Worm (Caenorhabditis elegans) whole organism, young adult: ENCODE measurements around the gene srlf-11.

Source experiments
- B0261.1 ChIP-seq: sonication (generic microtip); optimal IDR thresholded peaks from 2 replicates; lab custom pipeline; 2016; ENCODE audit warnings: mild to moderate bottlenecking, missing genetic modification characterization, moderate library complexity, missing compliant biosample characterization
- C06A6.2 ChIP-seq: fragments of 200-800 bp; sonication (Bioruptor generic); conservative IDR thresholded peaks from 2 replicates; pipeline ENCODE4 v1.3.6; 2022; ENCODE audit warnings: missing genetic modification characterization, missing compliant biosample characterization
- F22D6.2 ChIP-seq: sonication (generic microtip); optimal IDR thresholded peaks from 2 replicates; lab custom pipeline; 2016; ENCODE audit warnings: mild to moderate bottlenecking, missing genetic modification characterization, missing compliant biosample characterization
- F33H1.4 ChIP-seq: fragments of 200-800 bp; sonication (Bioruptor generic); IDR thresholded peaks from 2 replicates; pipeline ENCODE4 v1.3.6; 2022; ENCODE audit warnings: missing genetic modification reagents, missing genetic modification characterization, missing compliant biosample characterization
- F37B4.10 ChIP-seq: fragments of 200-800 bp; sonication (Bioruptor generic); IDR thresholded peaks from 2 replicates; pipeline ENCODE4 v1.3.6; 2022; ENCODE audit warnings: missing genetic modification characterization, missing compliant biosample characterization
- F49E8.2 ChIP-seq: sonication (generic microtip); optimal IDR thresholded peaks from 3 replicates; lab custom pipeline; 2017; ENCODE audit warnings: missing genetic modification characterization, mild to moderate bottlenecking, missing compliant biosample characterization, antibody characterized with exemption, moderate library complexity; ENCODE audit not compliant: insufficient read depth
- F52B5.7 ChIP-seq: sonication (generic microtip); optimal IDR thresholded peaks from 2 replicates; lab custom pipeline; 2016; ENCODE audit warnings: mild to moderate bottlenecking, missing genetic modification characterization, missing compliant biosample characterization
- F57C9.4 ChIP-seq: sonication (generic microtip); optimal IDR thresholded peaks from 2 replicates; lab custom pipeline; 2017; ENCODE audit warnings: mild to moderate bottlenecking, missing genetic modification characterization, missing compliant biosample characterization
- K12H6.12 ChIP-seq: fragments of 200-800 bp; sonication (Bioruptor generic); optimal IDR thresholded peaks from 2 replicates; lab custom pipeline; 2018; ENCODE audit warnings: mild to moderate bottlenecking, missing genetic modification characterization, missing compliant biosample characterization
- T07F8.4 ChIP-seq: sonication (generic microtip); optimal IDR thresholded peaks from 2 replicates; lab custom pipeline; 2016; ENCODE audit warnings: mild to moderate bottlenecking, missing genetic modification characterization, moderate library complexity, missing compliant biosample characterization
- Y56A3A.18 ChIP-seq: fragments of 200-800 bp; sonication (Bioruptor generic); IDR thresholded peaks from 2 replicates; pipeline ENCODE4 v1.3.6; 2022; ENCODE audit warnings: missing genetic modification reagents, missing genetic modification characterization, missing compliant biosample characterization
- Y67H2A.10 ChIP-seq: fragments of 200-800 bp; sonication (Bioruptor generic); conservative IDR thresholded peaks from 2 replicates; pipeline ENCODE4 v1.3.6; 2022; ENCODE audit warnings: missing genetic modification reagents, missing genetic modification characterization, missing compliant biosample characterization
- Y79H2A.3 ChIP-seq: fragments of 200-800 bp; sonication (Bioruptor generic); conservative IDR thresholded peaks from 2 replicates; pipeline ENCODE4 v1.3.6; 2022; ENCODE audit warnings: missing genetic modification reagents, missing genetic modification characterization, missing compliant biosample characterization
- Y95B8A.8 ChIP-seq: fragments of 200-800 bp; sonication (Bioruptor generic); IDR thresholded peaks from 2 replicates; pipeline ENCODE4 v1.3.6; 2022; ENCODE audit warnings: missing genetic modification reagents, missing genetic modification characterization, missing compliant biosample characterization
- ZK185.1 ChIP-seq: sonication (generic microtip); optimal IDR thresholded peaks from 2 replicates; lab custom pipeline; 2016; ENCODE audit warnings: mild to moderate bottlenecking, missing genetic modification characterization, missing compliant biosample characterization; ENCODE audit not compliant: poor library complexity, severe bottlenecking
- aptf-2 ChIP-seq: fragments of 200-800 bp; sonication (Bioruptor generic); conservative IDR thresholded peaks from 2 replicates; pipeline ENCODE4 v1.3.6; 2022; ENCODE audit warnings: missing genetic modification reagents, missing genetic modification characterization, missing compliant biosample characterization
- bed-1 ChIP-seq: fragments of 200-800 bp; sonication (Bioruptor generic); IDR thresholded peaks from 2 replicates; pipeline ENCODE4 v1.3.6; 2022; ENCODE audit warnings: missing genetic modification reagents, missing genetic modification characterization, missing compliant biosample characterization
- bed-2 ChIP-seq: fragments of 200-800 bp; sonication (Bioruptor generic); IDR thresholded peaks from 2 replicates; pipeline ENCODE4 v1.3.6; 2022; ENCODE audit warnings: missing genetic modification reagents, missing genetic modification characterization, missing compliant biosample characterization
- cebp-2 ChIP-seq: fragments of 200-800 bp; sonication (Bioruptor generic); IDR thresholded peaks from 2 replicates; pipeline ENCODE4 v1.3.6; 2022; ENCODE audit warnings: missing genetic modification characterization, missing compliant biosample characterization
- ceh-79 ChIP-seq: sonication (generic microtip); optimal IDR thresholded peaks from 2 replicates; lab custom pipeline; 2017; ENCODE audit warnings: mild to moderate bottlenecking, missing genetic modification characterization, missing compliant biosample characterization
- ceh-91 ChIP-seq: fragments of 200-800 bp; sonication (Bioruptor generic); IDR thresholded peaks from 2 replicates; pipeline ENCODE4 v1.3.6; 2022; ENCODE audit warnings: missing genetic modification reagents, missing genetic modification characterization, missing compliant biosample characterization
- egrh-3 ChIP-seq: fragments of 200-800 bp; sonication (Bioruptor generic); IDR thresholded peaks from 2 replicates; pipeline ENCODE4 v1.3.6; 2022; ENCODE audit warnings: missing genetic modification reagents, missing genetic modification characterization, missing compliant biosample characterization
- ekl-4 ChIP-seq: fragments of 200-800 bp; sonication (Bioruptor generic); IDR thresholded peaks from 2 replicates; pipeline ENCODE4 v1.3.6; 2022; ENCODE audit warnings: missing genetic modification reagents, missing genetic modification characterization, missing compliant biosample characterization
- fkh-3 ChIP-seq: sonication (generic microtip); optimal IDR thresholded peaks from 2 replicates; lab custom pipeline; 2016; ENCODE audit warnings: mild to moderate bottlenecking, missing genetic modification characterization, missing compliant biosample characterization
- hmg-20 ChIP-seq: fragments of 200-800 bp; sonication (Bioruptor generic); IDR thresholded peaks from 2 replicates; pipeline ENCODE4 v1.3.6; 2022; ENCODE audit warnings: missing genetic modification reagents, missing genetic modification characterization, missing compliant biosample characterization
- lin-54 ChIP-seq: fragments of 200-800 bp; sonication (Bioruptor generic); optimal IDR thresholded peaks from 2 replicates; lab custom pipeline; 2018; ENCODE audit warnings: mild to moderate bottlenecking, missing genetic modification characterization, missing compliant biosample characterization
- lir-1 ChIP-seq: fragments of 200-800 bp; sonication (Bioruptor generic); conservative IDR thresholded peaks from 2 replicates; pipeline ENCODE4 v1.3.6; 2022; ENCODE audit warnings: missing genetic modification reagents, missing genetic modification characterization, missing compliant biosample characterization
- madf-3 ChIP-seq: fragments of 200-800 bp; sonication (Bioruptor generic); IDR thresholded peaks from 2 replicates; pipeline ENCODE4 v1.3.6; 2022; ENCODE audit warnings: missing genetic modification reagents, missing genetic modification characterization, missing compliant biosample characterization
- mel-28 ChIP-seq: sonication (generic microtip); optimal IDR thresholded peaks from 2 replicates; lab custom pipeline; 2016; ENCODE audit warnings: borderline replicate concordance, mild to moderate bottlenecking, missing genetic modification characterization, missing compliant biosample characterization
- nfya-1 ChIP-seq: sonication (generic microtip); optimal IDR thresholded peaks from 2 replicates; lab custom pipeline; 2017; ENCODE audit warnings: antibody characterized with exemption, missing compliant biosample characterization, missing genetic modification characterization, borderline replicate concordance; ENCODE audit not compliant: insufficient read depth
- nhr-179 ChIP-seq: sonication (generic microtip); optimal IDR thresholded peaks from 2 replicates; lab custom pipeline; 2016; ENCODE audit warnings: mild to moderate bottlenecking, missing genetic modification characterization, missing compliant biosample characterization
- nhr-27 ChIP-seq: fragments of 200-800 bp; sonication (Bioruptor generic); optimal IDR thresholded peaks from 2 replicates; lab custom pipeline; 2018; ENCODE audit warnings: mild to moderate bottlenecking, missing genetic modification characterization, moderate library complexity, missing compliant biosample characterization
- nhr-80 ChIP-seq: sonication (generic microtip); optimal IDR thresholded peaks from 2 replicates; lab custom pipeline; 2016; ENCODE audit warnings: missing genetic modification characterization, missing compliant biosample characterization
- nhr-90 ChIP-seq: sonication (generic microtip); optimal IDR thresholded peaks from 2 replicates; lab custom pipeline; 2016; ENCODE audit warnings: missing genotype, mild to moderate bottlenecking, missing genetic modification characterization, missing compliant biosample characterization
- somi-1 ChIP-seq: fragments of 200-800 bp; sonication (Bioruptor generic); optimal IDR thresholded peaks from 2 replicates; lab custom pipeline; 2018; ENCODE audit warnings: mild to moderate bottlenecking, missing genetic modification characterization, missing compliant biosample characterization
- xnd-1 ChIP-seq: sonication (generic microtip); optimal IDR thresholded peaks from 2 replicates; lab custom pipeline; 2016; ENCODE audit warnings: missing genotype, missing genetic modification reagents, missing genetic modification characterization, missing compliant biosample characterization
- zfh-2 ChIP-seq: fragments of 200-800 bp; sonication (Bioruptor generic); conservative IDR thresholded peaks from 2 replicates; pipeline ENCODE4 v1.3.6; 2022; ENCODE audit warnings: missing genetic modification reagents, missing genetic modification characterization, missing compliant biosample characterization
- ztf-26 ChIP-seq: sonication (generic microtip); optimal IDR thresholded peaks from 2 replicates; lab custom pipeline; 2017; ENCODE audit warnings: missing genetic modification characterization, missing compliant biosample characterization

Gene srlf-11

ce11 chrIV:10874527-10874926, 11.3 kb downstream of the srlf-11 start, which contains the start of gene F13E9.12:
Gene F13E9.12 (minus strand): TSS chrIV:10874627.
- TF ChIP-seq mel-28 (no peak), lir-1 (GFP tag; lab: Robert Waterston, UW) (no peak), bed-2 (GFP tag; lab: Robert Waterston, UW) (no peak), Y56A3A.18 (GFP tag; lab: Robert Waterston, UW) (no peak), ZK185.1 (tag; lab: Kevin White, UChicago) (no peak), ceh-79 (tag; lab: Kevin White, UChicago) (no peak), Y95B8A.8 (GFP tag; lab: Robert Waterston, UW) (no peak), xnd-1 (tag; lab: Kevin White, UChicago) (no peak), F33H1.4 (no peak), bed-1 (no peak), T07F8.4 (no peak), Y79H2A.3 (GFP tag; lab: Robert Waterston, UW) (no peak), F52B5.7 (no peak), nhr-27 (tag; lab: Kevin White, UChicago) (no peak), cebp-2 (no peak), somi-1 (GFP tag; lab: Kevin White, UChicago) (no peak), nfya-1 (no peak)
- TF ChIP-seq, all 124 proteins: peak for 0

DNA sequence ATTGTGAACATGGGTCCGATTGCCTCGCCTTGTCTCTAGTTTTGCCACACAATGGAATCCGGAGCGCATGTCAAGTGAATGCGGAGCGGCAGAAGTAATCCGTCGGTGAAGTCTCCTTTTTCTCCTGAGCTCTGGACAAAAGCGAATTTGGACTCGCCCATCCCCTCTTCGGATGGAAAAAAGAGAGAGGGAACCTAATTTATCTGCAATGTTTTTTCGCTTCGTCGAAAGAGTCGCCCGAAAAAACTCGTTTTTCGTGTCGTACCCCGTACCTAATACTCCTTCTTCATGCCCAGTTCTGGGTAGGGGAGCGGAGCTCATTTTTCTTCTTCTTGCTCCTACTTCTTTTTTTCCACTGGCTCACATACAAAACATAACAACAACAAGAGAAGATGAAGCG, 15.7 kb downstream of the srlf-11 start:
- TF ChIP-seq bed-1 = no peak
- TF ChIP-seq F57C9.4 (tag; lab: Kevin White, UChicago) = no peak
- TF ChIP-seq F22D6.2 (tag; lab: Kevin White, UChicago) = no peak
- TF ChIP-seq ceh-91 (GFP tag; lab: Robert Waterston, UW) = no peak
- no peak for TF ChIP-seq Y67H2A.10 (GFP tag; lab: Robert Waterston, UW)
- no peak for TF ChIP-seq lin-54 (GFP tag; lab: Kevin White, UChicago)
- no peak for TF ChIP-seq fkh-3 (tag; lab: Kevin White, UChicago)
- no peak for TF ChIP-seq F33H1.4
- no peak for TF ChIP-seq aptf-2
- no peak for TF ChIP-seq zfh-2 (GFP tag; lab: Robert Waterston, UW)
- no peak for TF ChIP-seq egrh-3
- TF ChIP-seq hmg-20 (GFP tag; lab: Robert Waterston, UW) = no peak
- no peak for TF ChIP-seq nhr-179
- no peak for TF ChIP-seq nhr-90 (tag; lab: Kevin White, UChicago)
- TF ChIP-seq, all 124 proteins: peak for 0

DNA sequence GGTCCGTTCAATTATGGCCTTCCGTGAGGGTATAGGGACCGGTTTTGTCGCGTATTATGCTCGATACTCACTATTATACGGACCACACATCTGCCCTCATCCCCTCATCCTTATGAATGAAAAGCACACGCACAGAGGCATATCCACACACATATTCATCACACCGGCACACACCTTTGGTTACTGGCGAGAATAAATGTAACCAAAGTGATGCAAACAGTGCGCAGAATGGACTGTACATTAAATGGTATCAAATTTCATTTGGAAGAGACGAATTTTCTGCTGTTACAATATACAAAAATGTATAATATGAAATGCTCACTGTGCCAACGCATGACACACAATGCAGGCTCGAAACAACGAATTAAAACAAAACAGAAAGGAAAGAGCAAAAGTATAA, 16.2 kb downstream of the srlf-11 start:
- TF ChIP-seq C06A6.2 (GFP tag; lab: Robert Waterston, UW) (no peak), madf-3 (no peak), B0261.1 (tag; lab: Kevin White, UChicago) (no peak), F49E8.2 (tag; lab: Kevin White, UChicago) (no peak), K12H6.12 (no peak), nhr-80 (tag; lab: Kevin White, UChicago) (no peak), bed-1 (no peak), Y95B8A.8 (GFP tag; lab: Robert Waterston, UW) (no peak), F37B4.10 (GFP tag; lab: Robert Waterston, UW) (no peak), ztf-26 (tag; lab: Kevin White, UChicago) (no peak), Y56A3A.18 (GFP tag; lab: Robert Waterston, UW) (no peak), fkh-3 (tag; lab: Kevin White, UChicago) (no peak), ekl-4 (no peak)
